Fruit fly (Drosophila melanogaster) whole organism, embryonic: ENCODE measurements around the gene CG43293.

Source experiments
- Atf6 ChIP-seq: fragments of 200-800 bp; sonication (Bioruptor generic); IDR thresholded peaks from 2 replicates; pipeline ENCODE4 v1.3.6; 2022; ENCODE audit warnings: missing biosample characterization, missing genetic modification characterization
- CG31365 ChIP-seq: fragments of 200-800 bp; sonication (Bioruptor generic); optimal IDR thresholded peaks from 2 replicates; lab custom pipeline; 2018; ENCODE audit warnings: missing biosample characterization, mild to moderate bottlenecking, missing genetic modification characterization
- CG8944 ChIP-seq: fragments of 200-800 bp; sonication (Bioruptor generic); optimal IDR thresholded peaks from 3 replicates; lab custom pipeline; 2016; ENCODE audit warnings: missing biosample characterization, missing genetic modification characterization
- Fer3 ChIP-seq: fragments of 200-800 bp; sonication (Bioruptor generic); optimal IDR thresholded peaks from 2 replicates; lab custom pipeline; 2018; ENCODE audit warnings: missing biosample characterization, mild to moderate bottlenecking, missing genetic modification characterization, moderate library complexity
- slp2 ChIP-seq: fragments of 200-800 bp; sonication (Bioruptor generic); optimal IDR thresholded peaks from 2 replicates; lab custom pipeline; 2016; ENCODE audit warnings: missing biosample characterization, missing genetic modification characterization
- tgo ChIP-seq: fragments of 200-800 bp; sonication (Bioruptor generic); IDR thresholded peaks from 3 replicates; pipeline ENCODE4 v1.3.6; 2022; ENCODE audit warnings: missing biosample characterization, missing genetic modification characterization

- TF ChIP-seq Atf6 (GFP tag; lab: Robert Waterston, UW) (no peak), tgo (peak; percentile 14; the same call in 1 of the 3 replicates), slp2 (GFP tag; lab: Kevin White, UChicago) (no peak), CG31365 (tag; lab: Kevin White, UChicago) (no peak), Fer3 (tag; lab: Kevin White, UChicago) (no peak), CG8944 (no peak)
Observed at dm6 chr3L:6140771-6141472, 44.1 kb upstream of the CG43293 start.
